Fruit fly (Drosophila melanogaster) whole organism, embryonic: Measurements from ENCODE around the gene Cat.

Source experiments
- Awh ChIP-seq: fragments of 200-800 bp; sonication (Bioruptor generic); IDR thresholded peaks from 2 replicates; pipeline ENCODE4, ENCODE4 v1.3.6; 2022; ENCODE audit warnings: missing biosample characterization, missing genetic modification characterization
- B-H1 ChIP-seq: fragments of 200-800 bp; sonication (Bioruptor generic); IDR thresholded peaks from 3 replicates; pipeline ENCODE4 v1.3.6; 2022; ENCODE audit warnings: missing biosample characterization, missing genetic modification characterization
- CG1024 ChIP-seq: fragments of 200-800 bp; sonication (Bioruptor generic); IDR thresholded peaks from 2 replicates; pipeline ENCODE4 v1.3.6; 2022; ENCODE audit warnings: missing biosample characterization, missing genetic modification characterization
- CG10431 ChIP-seq: fragments of 200-800 bp; sonication (Bioruptor generic); optimal IDR thresholded peaks from 3 replicates; lab custom pipeline; 2018; ENCODE audit warnings: missing biosample characterization, mild to moderate bottlenecking, missing genetic modification characterization
- CG10979 ChIP-seq: fragments of 200-800 bp; sonication (Bioruptor generic); optimal IDR thresholded peaks from 2 replicates; lab custom pipeline; 2018; ENCODE audit warnings: missing biosample characterization, mild to moderate bottlenecking, missing genetic modification characterization, moderate library complexity
- CG12769 ChIP-seq: fragments of 200-800 bp; sonication (Bioruptor generic); optimal IDR thresholded peaks from 2 replicates; lab custom pipeline; 2019; ENCODE audit warnings: missing biosample characterization, mild to moderate bottlenecking, missing genetic modification characterization, moderate library complexity
- CG15601 ChIP-seq: fragments of 200-800 bp; sonication (Bioruptor generic); optimal IDR thresholded peaks from 3 replicates; lab custom pipeline; 2019; ENCODE audit warnings: missing biosample characterization, mild to moderate bottlenecking, missing genetic modification characterization, moderate library complexity
- CG16813 ChIP-seq: fragments of 200-800 bp; sonication (Bioruptor generic); IDR thresholded peaks from 3 replicates; pipeline ENCODE4 v1.3.6; 2022; ENCODE audit warnings: missing biosample characterization, missing genetic modification characterization; ENCODE audit not compliant: partially characterized antibody
- CG16815 ChIP-seq: fragments of 200-800 bp; sonication (Bioruptor generic); optimal IDR thresholded peaks from 3 replicates; lab custom pipeline; 2017; ENCODE audit warnings: missing biosample characterization, mild to moderate bottlenecking, missing genetic modification characterization
- CG17186 ChIP-seq: fragments of 200-800 bp; sonication (Bioruptor generic); optimal IDR thresholded peaks from 3 replicates; lab custom pipeline; 2017; ENCODE audit warnings: missing biosample characterization, missing genetic modification reagents, missing genetic modification characterization
- CG2116 ChIP-seq: fragments of 200-800 bp; sonication (Bioruptor generic); optimal IDR thresholded peaks from 3 replicates; lab custom pipeline; 2018; ENCODE audit warnings: missing biosample characterization, mild to moderate bottlenecking, missing genetic modification characterization
- CG30403 ChIP-seq: fragments of 200-800 bp; sonication (Bioruptor generic); optimal IDR thresholded peaks from 3 replicates; lab custom pipeline; 2016; ENCODE audit warnings: missing biosample characterization, missing genetic modification characterization
- CG31365 ChIP-seq: fragments of 200-800 bp; sonication (Bioruptor generic); optimal IDR thresholded peaks from 2 replicates; lab custom pipeline; 2018; ENCODE audit warnings: missing biosample characterization, mild to moderate bottlenecking, missing genetic modification characterization
- CG31441 ChIP-seq: fragments of 200-800 bp; sonication (Bioruptor generic); IDR thresholded peaks from 2 replicates; pipeline ENCODE4 v1.3.6; 2022; ENCODE audit warnings: missing biosample characterization, missing genetic modification characterization
- CG3407 ChIP-seq: fragments of 200-800 bp; sonication (Bioruptor generic); optimal IDR thresholded peaks from 2 replicates; lab custom pipeline; 2018; ENCODE audit warnings: missing biosample characterization, mild to moderate bottlenecking, missing genetic modification characterization
- CG6683 ChIP-seq: fragments of 200-800 bp; sonication (Bioruptor generic); optimal IDR thresholded peaks from 2 replicates; lab custom pipeline; 2017; ENCODE audit warnings: missing biosample characterization, mild to moderate bottlenecking, missing genetic modification characterization, missing genetic modification reagents
- CG6813 ChIP-seq: fragments of 200-800 bp; sonication (Bioruptor generic); optimal IDR thresholded peaks from 2 replicates; lab custom pipeline; 2017; ENCODE audit warnings: missing biosample characterization, missing genetic modification characterization, mild to moderate bottlenecking, moderate library complexity, missing genetic modification reagents
- CG8924 ChIP-seq: fragments of 200-800 bp; optimal IDR thresholded peaks from 3 replicates; lab custom pipeline; 2019; ENCODE audit warnings: missing biosample characterization, mild to moderate bottlenecking, missing genetic modification characterization, moderate library complexity
- CoRest ChIP-seq: fragments of 200-800 bp; sonication (Bioruptor generic); optimal IDR thresholded peaks from 3 replicates; lab custom pipeline; 2018; ENCODE audit warnings: missing biosample characterization, mild to moderate bottlenecking, missing genetic modification characterization, moderate library complexity
- D19B ChIP-seq: fragments of 200-800 bp; sonication (Bioruptor generic); optimal IDR thresholded peaks from 2 replicates; lab custom pipeline; 2017; ENCODE audit warnings: missing biosample characterization, mild to moderate bottlenecking, missing genetic modification characterization
- Dip3 ChIP-seq: fragments of 200-800 bp; sonication (Bioruptor generic); optimal IDR thresholded peaks from 3 replicates; lab custom pipeline; 2016; ENCODE audit warnings: missing biosample characterization, missing genetic modification characterization
- Dp ChIP-seq: fragments of 200-800 bp; sonication (Bioruptor generic); optimal IDR thresholded peaks from 2 replicates; lab custom pipeline; 2018; ENCODE audit warnings: missing biosample characterization, mild to moderate bottlenecking, missing genetic modification characterization, moderate library complexity
- HLH3B ChIP-seq: fragments of 200-800 bp; sonication (Bioruptor generic); IDR thresholded peaks from 2 replicates; pipeline ENCODE4 v1.3.6; 2022; ENCODE audit warnings: missing biosample characterization, missing genetic modification characterization
- HmgD ChIP-seq: fragments of 200-800 bp; sonication (Bioruptor generic); optimal IDR thresholded peaks from 3 replicates; lab custom pipeline; 2016; ENCODE audit warnings: missing biosample characterization, missing genetic modification characterization
- Kr ChIP-seq: fragments of 200-800 bp; sonication (Bioruptor generic); optimal IDR thresholded peaks from 2 replicates; lab custom pipeline; 2017; ENCODE audit warnings: missing biosample characterization, mild to moderate bottlenecking, missing genetic modification characterization
- Meics ChIP-seq: fragments of 200-800 bp; sonication (Bioruptor generic); optimal IDR thresholded peaks from 2 replicates; lab custom pipeline; 2017; ENCODE audit warnings: missing biosample characterization, mild to moderate bottlenecking, missing genetic modification characterization
- Rx ChIP-seq: fragments of 200-800 bp; sonication (Bioruptor generic); IDR thresholded peaks from 2 replicates; pipeline ENCODE4 v1.3.6; 2022; ENCODE audit warnings: missing biosample characterization, missing genetic modification characterization
- Sin3A ChIP-seq: fragments of >200 bp; optimal IDR thresholded peaks from 2 replicates; lab custom pipeline; 2018
- Ssrp ChIP-seq: fragments of 200-800 bp; sonication (Bioruptor generic); optimal IDR thresholded peaks from 2 replicates; lab custom pipeline; 2018; ENCODE audit warnings: missing biosample characterization, mild to moderate bottlenecking, missing genetic modification characterization, moderate library complexity
- Stat92E ChIP-seq, 3 experiments: fragments of >200 bp in 2 of 3; fragments of 200-800 bp in 1 of 3; sonication (Bioruptor generic) in 1 of 3; optimal IDR thresholded peaks; 2 replicates each; lab custom pipeline; 2017 to 2019; ENCODE audit warnings: missing biosample characterization in 3 of 3, missing genetic modification characterization in 3 of 3, mild to moderate bottlenecking in 1 of 3, moderate library complexity in 1 of 3
- Tbp ChIP-seq: fragments of >200 bp; optimal IDR thresholded peaks from 2 replicates; lab custom pipeline; 2018; ENCODE audit warnings: missing biosample characterization, missing genetic modification characterization
- aop ChIP-seq: fragments of 200-800 bp; sonication (Bioruptor generic); IDR thresholded peaks from 2 replicates; pipeline ENCODE4 v1.3.6; 2022; ENCODE audit warnings: missing biosample characterization, missing genetic modification characterization
- ash1 ChIP-seq: fragments of 200-800 bp; sonication (Bioruptor generic); optimal IDR thresholded peaks from 2 replicates; lab custom pipeline; 2018; ENCODE audit warnings: missing biosample characterization, mild to moderate bottlenecking, missing genetic modification characterization
- az2 ChIP-seq: fragments of 200-800 bp; sonication (Bioruptor generic); optimal IDR thresholded peaks from 3 replicates; lab custom pipeline; 2016; ENCODE audit warnings: missing biosample characterization, missing genetic modification characterization
- da ChIP-seq: fragments of 200-800 bp; sonication (Bioruptor generic); optimal IDR thresholded peaks from 2 replicates; lab custom pipeline; 2016; ENCODE audit warnings: missing biosample characterization, missing genetic modification characterization
- dan ChIP-seq: fragments of 200-800 bp; sonication (Bioruptor generic); IDR thresholded peaks from 2 replicates; pipeline ENCODE4 v1.3.6; 2022; ENCODE audit warnings: missing biosample characterization, missing genetic modification characterization
- ftz-f1 ChIP-seq: fragments of 200-800 bp; sonication (Bioruptor generic); optimal IDR thresholded peaks from 2 replicates; lab custom pipeline; 2016; ENCODE audit warnings: missing biosample characterization, missing genetic modification characterization
- jigr1 ChIP-seq: fragments of 200-800 bp; sonication (Bioruptor generic); IDR thresholded peaks from 3 replicates; pipeline ENCODE4 v1.3.6; 2022; ENCODE audit warnings: missing biosample characterization, missing genetic modification characterization
- klu ChIP-seq: fragments of 200-800 bp; sonication (Bioruptor generic); IDR thresholded peaks from 2 replicates; pipeline ENCODE4 v1.3.6; 2022; ENCODE audit warnings: missing biosample characterization, missing genetic modification characterization
- knrl ChIP-seq: fragments of 200-800 bp; sonication (Bioruptor generic); IDR thresholded peaks from 3 replicates; pipeline ENCODE4 v1.3.6; 2022; ENCODE audit warnings: missing biosample characterization, missing genetic modification characterization; ENCODE audit not compliant: partially characterized antibody
- org-1 ChIP-seq: fragments of 200-800 bp; sonication (Bioruptor generic); optimal IDR thresholded peaks from 2 replicates; lab custom pipeline; 2017; ENCODE audit warnings: missing biosample characterization, missing genetic modification characterization
- sima ChIP-seq: fragments of 200-800 bp; sonication (Bioruptor generic); optimal IDR thresholded peaks from 2 replicates; lab custom pipeline; 2016; ENCODE audit warnings: missing biosample characterization, missing genetic modification characterization
- sob ChIP-seq: fragments of 200-800 bp; sonication (Bioruptor generic); IDR thresholded peaks from 2 replicates; pipeline ENCODE4 v1.3.6; 2022; ENCODE audit warnings: missing biosample characterization, missing genetic modification characterization
- ssp ChIP-seq: fragments of 200-800 bp; sonication (Bioruptor generic); IDR thresholded peaks from 2 replicates; pipeline ENCODE4 v1.3.6; 2022; ENCODE audit warnings: missing biosample characterization, missing genetic modification characterization
- toy ChIP-seq: fragments of 200-800 bp; sonication (Bioruptor generic); IDR thresholded peaks from 2 replicates; pipeline ENCODE4 v1.3.6; 2022; ENCODE audit warnings: missing biosample characterization, missing genetic modification characterization
- ttk ChIP-seq: fragments of 200-800 bp; sonication (Bioruptor generic); IDR thresholded peaks from 2 replicates; pipeline ENCODE4 v2.1.2; 2022; ENCODE audit warnings: missing biosample characterization, missing genetic modification characterization
- usp ChIP-seq: fragments of >200 bp; optimal IDR thresholded peaks from 2 replicates; lab custom pipeline; 2017; ENCODE audit warnings: missing biosample characterization, missing genetic modification characterization
- wek ChIP-seq: fragments of 200-800 bp; sonication (Bioruptor generic); optimal IDR thresholded peaks from 3 replicates; lab custom pipeline; 2018; ENCODE audit warnings: missing biosample characterization, mild to moderate bottlenecking, missing genetic modification characterization, moderate library complexity
- z ChIP-seq: fragments of 200-800 bp; sonication (Bioruptor generic); IDR thresholded peaks from 3 replicates; pipeline ENCODE4 v1.3.6; 2022; ENCODE audit warnings: missing biosample characterization, missing genetic modification characterization
- zen2 ChIP-seq: fragments of 200-800 bp; sonication (Bioruptor generic); IDR thresholded peaks from 3 replicates; pipeline ENCODE4 v1.3.6; 2022; ENCODE audit warnings: missing biosample characterization, missing genetic modification characterization; ENCODE audit not compliant: partially characterized antibody

The Cat gene

dm6 chr3L:18789203-18790018 lies 33.0 kb upstream of the Cat start (continued):
- TF ChIP-seq CG3407 (GFP tag; lab: Kevin White, UChicago) (peak; percentile 55), Stat92E (GFP tag; optimal IDR thresholded peaks at IDR 0.05; lab: Kevin White, UChicago) (no peak), ash1 (GFP tag; lab: Kevin White, UChicago) (no peak), sob (GFP tag; lab: Robert Waterston, UW) (peak; percentile 82), ttk (GFP tag; lab: Robert Waterston, UW) (no peak), Meics (GFP tag; lab: Kevin White, UChicago) (peak; percentile 96), wek (GFP tag; lab: Kevin White, UChicago) (peak; percentile 81), Dp (GFP tag; lab: Kevin White, UChicago) (no peak), CG10431 (GFP tag; lab: Kevin White, UChicago) (no peak), CG8924 (tag; lab: Kevin White, UChicago) (peak; percentile 10), CG31365 (peak; percentile 71), knrl (GFP tag; lab: Robert Waterston, UW) (no peak), CG12769 (tag; lab: Kevin White, UChicago) (peak; percentile 95), CG6683 (GFP tag; lab: Kevin White, UChicago) (peak; percentile 63), ftz-f1 (GFP tag; lab: Kevin White, UChicago) (peak; percentile 99), CG17186 (GFP tag; lab: Kevin White, UChicago) (no peak), klu (GFP tag; lab: Robert Waterston, UW) (no peak), CoRest (tag; lab: Kevin White, UChicago) (peak; percentile 20), jigr1 (GFP tag; lab: Robert Waterston, UW) (no peak), org-1 (GFP tag; lab: Kevin White, UChicago) (peak; percentile 1), sima (GFP tag; lab: Kevin White, UChicago) (no peak), Dip3 (GFP tag; lab: Kevin White, UChicago) (peak; percentile 25), CG6813 (GFP tag; lab: Kevin White, UChicago) (peak; percentile 54), zen2 (GFP tag; lab: Robert Waterston, UW) (no peak), usp (GFP tag; lab: Kevin White, UChicago) (no peak), ssp (no peak), B-H1 (peak; percentile 11; the same call in 1 of the 3 replicates), HLH3B (peak; percentile 51; the same call in 1 of the 2 replicates), CG16815 (GFP tag; lab: Kevin White, UChicago) (no peak), CG2116 (peak; percentile 31), Awh (GFP tag; lab: Robert Waterston, UW) (peak; percentile 76; the same call in 1 of the 2 replicates), Kr (no peak), dan (GFP tag; lab: Robert Waterston, UW) (no peak), toy (GFP tag; lab: Robert Waterston, UW) (0 out of 2 replicates have a peak, but pooled peaks have one; percentile 23), Ssrp (tag; lab: Kevin White, UChicago) (no peak), Sin3A (lab: Kevin White, UChicago) (no peak), CG30403 (GFP tag; lab: Kevin White, UChicago) (peak; percentile 22), CG16813 (GFP tag; lab: Robert Waterston, UW) (no peak), D19B (GFP tag; lab: Kevin White, UChicago) (no peak), aop (no peak), CG15601 (tag; lab: Kevin White, UChicago) (peak; percentile 43), Tbp (no peak), da (peak; percentile 5), Rx (GFP tag; lab: Robert Waterston, UW) (no peak; the same call in 1 of the 2 replicates), CG1024 (GFP tag; lab: Robert Waterston, UW) (no peak), HmgD (GFP tag; lab: Kevin White, UChicago) (no peak), z (GFP tag; lab: Robert Waterston, UW) (peak; percentile 59; the same call in 1 of the 3 replicates), CG31441 (GFP tag; lab: Robert Waterston, UW) (peak; percentile 55), CG10979 (no peak), az2 (GFP tag; lab: Kevin White, UChicago) (no peak)
